Fruit fly (Drosophila melanogaster) whole organism, adult: Measurements from ENCODE around the gene Srp54.

Experiments
- CG12768 ChIP-seq: fragments of 200-800 bp; sonication (Bioruptor generic); optimal IDR thresholded peaks from 2 replicates; lab custom pipeline; 2017; ENCODE audit warnings: missing biosample characterization, missing genetic modification characterization, mild to moderate bottlenecking, moderate library complexity, missing genetic modification reagents
- CG14711 ChIP-seq: fragments of 200-800 bp; sonication (Bioruptor generic); optimal IDR thresholded peaks from 2 replicates; lab custom pipeline; 2018; ENCODE audit warnings: missing biosample characterization, mild to moderate bottlenecking, missing genetic modification characterization, moderate library complexity
- CG1620 ChIP-seq: fragments of 200-800 bp; sonication (Bioruptor generic); optimal IDR thresholded peaks from 2 replicates; lab custom pipeline; 2016; ENCODE audit warnings: missing biosample characterization, missing genetic modification characterization
- CG33017 ChIP-seq: fragments of 200-800 bp; sonication (Bioruptor generic); optimal IDR thresholded peaks from 2 replicates; lab custom pipeline; 2018; ENCODE audit warnings: missing biosample characterization, mild to moderate bottlenecking, missing genetic modification characterization, moderate library complexity
- CG7101 ChIP-seq: fragments of 200-800 bp; sonication (Bioruptor generic); optimal IDR thresholded peaks from 2 replicates; lab custom pipeline; 2018; ENCODE audit warnings: missing biosample characterization, mild to moderate bottlenecking, missing genetic modification characterization, moderate library complexity
- Crg-1 ChIP-seq: fragments of 200-800 bp; sonication (Bioruptor generic); optimal IDR thresholded peaks from 2 replicates; lab custom pipeline; 2016; ENCODE audit warnings: missing biosample characterization, missing genetic modification characterization
- Hr96 ChIP-seq: fragments of 200-800 bp; sonication (Bioruptor generic); optimal IDR thresholded peaks from 2 replicates; lab custom pipeline; 2016; ENCODE audit warnings: missing biosample characterization, missing genetic modification characterization
- Mnt ChIP-seq: fragments of 200-800 bp; sonication (Bioruptor generic); optimal IDR thresholded peaks from 2 replicates; lab custom pipeline; 2016; ENCODE audit warnings: missing biosample characterization, mild to moderate bottlenecking, missing genetic modification characterization
- bab1 ChIP-seq: fragments of 200-800 bp; sonication (Bioruptor generic); optimal IDR thresholded peaks from 3 replicates; lab custom pipeline; 2019; ENCODE audit warnings: missing biosample characterization, mild to moderate bottlenecking, missing genetic modification characterization, moderate library complexity
- cnc ChIP-seq, 2 experiments: fragments of >200 bp; optimal IDR thresholded peaks; 2 replicates each; lab custom pipeline; 2017
- kay ChIP-seq: fragments of 200-800 bp; sonication (Bioruptor generic); peaks from one replicate; lab custom pipeline; 2016; ENCODE audit warnings: missing biosample characterization, missing genetic modification characterization, borderline replicate concordance
- tj ChIP-seq: fragments of 200-800 bp; sonication (Bioruptor generic); optimal IDR thresholded peaks from 3 replicates; lab custom pipeline; 2017; ENCODE audit warnings: missing biosample characterization, mild to moderate bottlenecking, missing genetic modification characterization, moderate library complexity
- toe ChIP-seq: fragments of 200-800 bp; sonication (Bioruptor generic); optimal IDR thresholded peaks from 2 replicates; lab custom pipeline; 2016; ENCODE audit warnings: missing biosample characterization, missing genetic modification characterization

dm6 chr2L:9948520-9948858 lies 35.8 kb downstream of the Srp54 start:
- TF ChIP-seq kay (no peak), CG14711 (no peak), CG33017 (tag; lab: Kevin White, UChicago) (no peak), CG7101 (tag; lab: Kevin White, UChicago) (no peak), Crg-1 (GFP tag; lab: Kevin White, UChicago) (no peak), CG1620 (GFP tag; lab: Kevin White, UChicago) (no peak), tj (GFP tag; lab: Kevin White, UChicago) (no peak), CG12768 (no peak), cnc (optimal IDR thresholded peaks at IDR 0.05; lab: Kevin White, UChicago) (no peak), Mnt (GFP tag; lab: Kevin White, UChicago) (no peak), Hr96 (GFP tag; lab: Kevin White, UChicago) (no peak), bab1 (GFP tag; lab: Kevin White, UChicago) (no peak), toe (no peak)
